Fruit fly (Drosophila melanogaster) whole organism, embryonic: Measurements from ENCODE around the gene ND-PDSW.

ENCODE experiments used
- BEAF-32 ChIP-seq: fragments of 200-800 bp; sonication (Bioruptor generic); optimal IDR thresholded peaks from 3 replicates; lab custom pipeline; 2017; ENCODE audit warnings: missing biosample characterization, missing genetic modification characterization, mild to moderate bottlenecking, moderate library complexity, missing genetic modification reagents
- CG17186 ChIP-seq: fragments of 200-800 bp; sonication (Bioruptor generic); optimal IDR thresholded peaks from 3 replicates; lab custom pipeline; 2017; ENCODE audit warnings: missing biosample characterization, missing genetic modification reagents, missing genetic modification characterization
- CG7963 ChIP-seq: fragments of 200-800 bp; sonication (Bioruptor generic); IDR thresholded peaks from 3 replicates; pipeline ENCODE4 v1.3.6; 2022; ENCODE audit warnings: missing biosample characterization, missing genetic modification characterization; ENCODE audit not compliant: partially characterized antibody
- Hr3 ChIP-seq: fragments of 200-800 bp; sonication (Bioruptor generic); optimal IDR thresholded peaks from 3 replicates; lab custom pipeline; 2016; ENCODE audit warnings: missing biosample characterization, missing genetic modification characterization
- Taf1 ChIP-seq: fragments of 200-800 bp; sonication (Bioruptor generic); IDR thresholded peaks from 2 replicates; pipeline ENCODE4 v1.3.6; 2022; ENCODE audit warnings: missing biosample characterization, missing genetic modification characterization
- chinmo ChIP-seq: fragments of 200-800 bp; sonication (Bioruptor generic); IDR thresholded peaks from 4 replicates; pipeline ENCODE4 v1.3.6; 2022; ENCODE audit warnings: missing biosample characterization, missing genetic modification characterization; ENCODE audit not compliant: partially characterized antibody
- gfzf ChIP-seq: fragments of 200-800 bp; sonication (Bioruptor generic); optimal IDR thresholded peaks from 2 replicates; lab custom pipeline; 2016; ENCODE audit warnings: missing biosample characterization, mild to moderate bottlenecking, missing genetic modification characterization, moderate library complexity

The ND-PDSW gene

DNA sequence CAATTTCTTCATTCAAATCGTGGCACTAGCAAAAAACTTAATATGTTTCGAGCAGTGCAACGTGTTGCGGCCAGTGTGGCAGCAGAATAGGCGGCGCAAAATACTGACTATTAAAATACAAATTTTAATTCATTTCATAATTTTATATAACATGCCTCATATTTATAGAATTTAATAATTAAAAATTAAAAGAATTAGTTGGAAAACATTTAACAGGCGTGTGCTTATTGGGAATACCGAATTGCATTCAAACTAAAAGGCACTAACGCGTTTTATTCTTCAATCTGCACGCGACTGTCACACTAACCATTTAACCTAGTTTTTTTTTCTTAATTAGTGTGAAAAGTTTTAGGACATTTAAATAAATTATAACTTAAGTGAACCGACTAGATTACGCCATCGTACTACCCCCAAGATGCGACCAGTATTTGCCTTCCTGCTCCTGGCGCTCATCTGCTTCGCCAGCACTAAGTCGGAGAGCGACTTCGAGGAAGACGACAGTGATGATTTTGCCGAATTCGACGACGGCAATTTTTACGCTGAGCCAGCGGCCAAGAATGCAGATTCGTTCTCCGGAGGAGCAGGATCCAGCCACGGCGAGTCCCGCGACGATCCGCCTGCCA is 48.7 kb downstream of the ND-PDSW start, which contains the start of the genes LeuRS and CG17593 (continued):
- TF ChIP-seq BEAF-32 (GFP tag; lab: Kevin White, UChicago) = peak; percentile 24
- TF ChIP-seq Taf1 (GFP tag; lab: Robert Waterston, UW) = no peak
- TF ChIP-seq CG7963 (GFP tag; lab: Robert Waterston, UW) = 0 out of 3 replicates have a peak, but pooled peaks have one; percentile 20
- TF ChIP-seq gfzf (GFP tag; lab: Kevin White, UChicago) = peak; percentile 70
- peak; percentile 74 for TF ChIP-seq Hr3 (GFP tag; lab: Kevin White, UChicago)
- TF ChIP-seq chinmo (GFP tag; lab: Robert Waterston, UW) = no peak
- TF ChIP-seq CG17186 = peak; percentile 16
